Worm (Caenorhabditis elegans) whole organism, young adult: ENCODE data around the gene tre-4.
A peak's percentile ranks its signal among the peaks of the same experiment; 100 is the strongest.

Experiments
- B0035.1 ChIP-seq: sonication (generic microtip); optimal IDR thresholded peaks from 2 replicates; lab custom pipeline; 2016; ENCODE audit warnings: missing genetic modification characterization, mild to moderate bottlenecking, missing compliant biosample characterization, missing genotype, missing genetic modification reagents
- B0261.1 ChIP-seq: sonication (generic microtip); optimal IDR thresholded peaks from 2 replicates; lab custom pipeline; 2016; ENCODE audit warnings: mild to moderate bottlenecking, missing genetic modification characterization, moderate library complexity, missing compliant biosample characterization
- C17E4.6 ChIP-seq: fragments of 200-800 bp; sonication (Bioruptor generic); IDR thresholded peaks from 2 replicates; pipeline ENCODE4 v1.3.6; 2022; ENCODE audit warnings: missing genetic modification reagents, missing genetic modification characterization, missing compliant biosample characterization
- F23B12.7 ChIP-seq: sonication (generic microtip); optimal IDR thresholded peaks from 2 replicates; lab custom pipeline; 2017; ENCODE audit warnings: missing genetic modification characterization, mild to moderate bottlenecking, missing compliant biosample characterization, antibody characterized with exemption, moderate library complexity; ENCODE audit not compliant: insufficient read depth
- F55B11.4 ChIP-seq: sonication (generic microtip); optimal IDR thresholded peaks from 2 replicates; lab custom pipeline; 2016; ENCODE audit warnings: missing compliant biosample characterization, missing genetic modification characterization, borderline replicate concordance; ENCODE audit not compliant: insufficient read depth
- T07F8.4 ChIP-seq: sonication (generic microtip); optimal IDR thresholded peaks from 2 replicates; lab custom pipeline; 2016; ENCODE audit warnings: mild to moderate bottlenecking, missing genetic modification characterization, moderate library complexity, missing compliant biosample characterization
- Y56A3A.18 ChIP-seq: fragments of 200-800 bp; sonication (Bioruptor generic); IDR thresholded peaks from 2 replicates; pipeline ENCODE4 v1.3.6; 2022; ENCODE audit warnings: missing genetic modification reagents, missing genetic modification characterization, missing compliant biosample characterization
- ama-1 ChIP-seq, 3 experiments: fragments of 150-350 bp in 1 of 3; sonication (generic microtip) in 2 of 3; optimal IDR thresholded peaks; 2 replicates each; lab custom pipeline; 2014 to 2018; ENCODE audit warnings: missing biosample characterization in 2 of 3, missing genetic modification characterization in 2 of 3, missing genetic modification reagents in 2 of 3
- aptf-2 ChIP-seq: fragments of 200-800 bp; sonication (Bioruptor generic); conservative IDR thresholded peaks from 2 replicates; pipeline ENCODE4 v1.3.6; 2022; ENCODE audit warnings: missing genetic modification reagents, missing genetic modification characterization, missing compliant biosample characterization
- athp-1 ChIP-seq: sonication (generic microtip); optimal IDR thresholded peaks from 2 replicates; lab custom pipeline; 2017; ENCODE audit warnings: mild to moderate bottlenecking, missing genetic modification characterization, missing compliant biosample characterization
- cebp-1 ChIP-seq, 2 experiments: fragments of 200-800 bp in 1 of 2; sonication (Bioruptor generic) in 1 of 2; sonication (generic microtip) in 1 of 2; IDR thresholded peaks in 1 of 2; optimal IDR thresholded peaks in 1 of 2; 2 replicates each; pipeline versions ENCODE4 v1.3.6 to Lab custom; 2017 to 2022; ENCODE audit warnings: missing compliant biosample characterization in 2 of 2, missing genetic modification characterization in 2 of 2, mild to moderate bottlenecking in 1 of 2, missing genetic modification reagents in 1 of 2, moderate library complexity in 1 of 2
- ceh-100 ChIP-seq: fragments of 200-800 bp; sonication (Bioruptor generic); IDR thresholded peaks from 2 replicates; pipeline ENCODE4 v1.3.6; 2022; ENCODE audit warnings: missing genetic modification reagents, missing genetic modification characterization, missing compliant biosample characterization
- ceh-27 ChIP-seq: fragments of 200-800 bp; sonication (Bioruptor generic); optimal IDR thresholded peaks from 2 replicates; lab custom pipeline; 2018; ENCODE audit warnings: mild to moderate bottlenecking, missing genetic modification characterization, moderate library complexity, missing compliant biosample characterization
- dpff-1 ChIP-seq: sonication (generic microtip); optimal IDR thresholded peaks from 2 replicates; lab custom pipeline; 2017; ENCODE audit warnings: mild to moderate bottlenecking, missing genetic modification characterization, missing compliant biosample characterization
- egl-18 ChIP-seq: fragments of 200-800 bp; sonication (Bioruptor generic); IDR thresholded peaks from 2 replicates; pipeline ENCODE4 v1.3.6; 2022; ENCODE audit warnings: missing genetic modification reagents, missing genetic modification characterization, missing compliant biosample characterization
- egl-44 ChIP-seq: fragments of 200-800 bp; sonication (Bioruptor generic); IDR thresholded peaks from 2 replicates; pipeline ENCODE4 v1.3.6; 2022; ENCODE audit warnings: missing genetic modification reagents, missing genetic modification characterization, missing compliant biosample characterization
- egrh-3 ChIP-seq: fragments of 200-800 bp; sonication (Bioruptor generic); IDR thresholded peaks from 2 replicates; pipeline ENCODE4 v1.3.6; 2022; ENCODE audit warnings: missing genetic modification reagents, missing genetic modification characterization, missing compliant biosample characterization
- hlh-12 ChIP-seq: sonication (generic microtip); optimal IDR thresholded peaks from 2 replicates; lab custom pipeline; 2016; ENCODE audit warnings: missing genetic modification characterization, missing compliant biosample characterization
- hrde-1 ChIP-seq: sonication (generic microtip); optimal IDR thresholded peaks from 2 replicates; lab custom pipeline; 2016; ENCODE audit warnings: missing genetic modification characterization, mild to moderate bottlenecking, missing compliant biosample characterization, moderate library complexity, missing genotype, missing genetic modification reagents, borderline replicate concordance
- hsf-1 ChIP-seq: fragments of 200-800 bp; sonication (Bioruptor generic); IDR thresholded peaks from 2 replicates; pipeline ENCODE4 v1.3.6; 2022; ENCODE audit warnings: missing genetic modification reagents, missing genetic modification characterization, missing compliant biosample characterization
- lin-40 ChIP-seq: sonication (generic microtip); optimal IDR thresholded peaks from 2 replicates; lab custom pipeline; 2016; ENCODE audit warnings: missing genetic modification characterization, mild to moderate bottlenecking, missing compliant biosample characterization, missing genotype, missing genetic modification reagents
- madf-6 ChIP-seq: fragments of 200-800 bp; sonication (Bioruptor generic); IDR thresholded peaks from 2 replicates; pipeline ENCODE4 v1.3.6; 2022; ENCODE audit warnings: missing genetic modification reagents, missing genetic modification characterization, missing compliant biosample characterization
- nfya-2 ChIP-seq: fragments of 200-800 bp; sonication (Bioruptor generic); IDR thresholded peaks from 2 replicates; pipeline ENCODE4 v1.3.6; 2022; ENCODE audit warnings: missing genetic modification reagents, missing genetic modification characterization, missing compliant biosample characterization
- nfyb-1 ChIP-seq: fragments of 200-800 bp; sonication (Bioruptor generic); IDR thresholded peaks from 2 replicates; pipeline ENCODE4 v1.3.6; 2022; ENCODE audit warnings: missing genetic modification reagents, missing genetic modification characterization, missing compliant biosample characterization
- nhr-80 ChIP-seq: sonication (generic microtip); optimal IDR thresholded peaks from 2 replicates; lab custom pipeline; 2016; ENCODE audit warnings: missing genetic modification characterization, missing compliant biosample characterization
- pha-4 ChIP-seq: fragments of 150-350 bp; sonication (generic microtip); optimal IDR thresholded peaks from 2 replicates; lab custom pipeline; 2014; ENCODE audit warnings: missing biosample characterization, missing genetic modification reagents, missing genetic modification characterization
- snpc-1.3 ChIP-seq: sonication (generic microtip); optimal IDR thresholded peaks from 2 replicates; lab custom pipeline; 2017; ENCODE audit warnings: missing genetic modification characterization, mild to moderate bottlenecking, missing compliant biosample characterization, antibody characterized with exemption, moderate library complexity, missing genotype, missing genetic modification reagents; ENCODE audit not compliant: insufficient read depth
- snpc-3.4 ChIP-seq: sonication (generic microtip); optimal IDR thresholded peaks from 2 replicates; lab custom pipeline; 2017; ENCODE audit warnings: missing genetic modification characterization, mild to moderate bottlenecking, missing compliant biosample characterization, antibody characterized with exemption, moderate library complexity, missing genotype, missing genetic modification reagents
- sptf-2 ChIP-seq: fragments of 200-800 bp; sonication (Bioruptor generic); optimal IDR thresholded peaks from 2 replicates; lab custom pipeline; 2018; ENCODE audit warnings: mild to moderate bottlenecking, missing genetic modification characterization, missing compliant biosample characterization
- xnd-1 ChIP-seq: sonication (generic microtip); optimal IDR thresholded peaks from 2 replicates; lab custom pipeline; 2016; ENCODE audit warnings: missing genotype, missing genetic modification reagents, missing genetic modification characterization, missing compliant biosample characterization
- zfh-2 ChIP-seq: fragments of 200-800 bp; sonication (Bioruptor generic); conservative IDR thresholded peaks from 2 replicates; pipeline ENCODE4 v1.3.6; 2022; ENCODE audit warnings: missing genetic modification reagents, missing genetic modification characterization, missing compliant biosample characterization
- zim-3 ChIP-seq: sonication (generic microtip); optimal IDR thresholded peaks from 2 replicates; lab custom pipeline; 2017; ENCODE audit warnings: mild to moderate bottlenecking, missing genetic modification characterization, moderate library complexity, missing compliant biosample characterization
- ztf-26 ChIP-seq: sonication (generic microtip); optimal IDR thresholded peaks from 2 replicates; lab custom pipeline; 2017; ENCODE audit warnings: missing genetic modification characterization, missing compliant biosample characterization
- ztf-6 ChIP-seq: fragments of 200-800 bp; sonication (Bioruptor generic); IDR thresholded peaks from 2 replicates; pipeline ENCODE4 v1.3.6; 2022; ENCODE audit warnings: missing genetic modification reagents, missing genetic modification characterization, missing compliant biosample characterization

Gene tre-4

DNA sequence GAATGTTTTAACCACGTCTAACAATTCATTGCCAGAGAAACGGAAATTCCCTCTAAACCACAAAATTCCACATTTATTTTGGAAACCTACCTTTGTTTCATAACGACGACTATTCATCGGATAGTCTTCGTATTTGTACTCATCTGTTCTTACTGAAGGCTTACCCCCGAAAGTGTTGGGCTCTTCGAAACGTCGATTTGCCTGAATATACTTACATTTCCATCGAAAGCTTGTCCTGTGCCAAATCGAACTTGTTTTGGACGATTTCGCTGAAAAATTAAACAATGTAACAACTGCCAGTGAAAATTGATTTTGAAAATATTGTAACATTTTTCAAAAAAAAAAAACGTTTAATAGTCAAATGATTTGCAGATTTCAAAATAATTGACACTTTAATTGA lies 9.4 kb upstream of the tre-4 start, which contains the start of gene F02D10.3 (continued):
- TF ChIP-seq nfyb-1 (no peak), ztf-6 (GFP tag; lab: Robert Waterston, UW) (no peak)

DNA sequence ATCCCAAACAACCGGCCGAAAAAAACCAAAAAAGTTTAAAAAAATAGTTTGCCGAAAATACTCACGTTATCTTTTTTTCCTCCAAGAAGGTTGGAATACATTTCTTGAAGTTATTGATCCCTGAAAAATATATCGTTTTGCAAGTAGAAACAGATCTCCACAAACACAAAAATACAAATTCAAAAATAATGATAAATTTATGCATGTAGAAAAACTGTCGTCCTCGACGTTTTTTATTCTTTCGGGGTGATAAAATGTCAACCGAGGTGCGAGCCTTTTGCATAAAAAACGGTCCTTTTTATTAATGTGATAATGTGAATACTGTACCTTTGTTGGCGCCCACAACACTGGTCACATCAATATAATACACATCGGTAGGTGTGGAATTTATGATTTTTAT lies 8.2 kb upstream of the tre-4 start, which contains the start of gene F02D10.2:
F02D10.2 (minus strand) TSS at position 101 of the 400 bp plus-strand sequence.
- TF ChIP-seq egl-44, result no peak
- no peak for TF ChIP-seq snpc-3.4 (tag; lab: Kevin White, UChicago)
- no peak for TF ChIP-seq cebp-1 (GFP tag; IDR thresholded peaks at IDR 0.05; lab: Robert Waterston, UW)
- TF ChIP-seq cebp-1 (tag; optimal IDR thresholded peaks at IDR 0.05; lab: Kevin White, UChicago), result no peak
- TF ChIP-seq C17E4.6 (GFP tag; lab: Robert Waterston, UW), result no peak
- no peak for TF ChIP-seq pha-4 (tag; lab: Kevin White, UChicago)
- no peak for TF ChIP-seq hrde-1
- no peak for TF ChIP-seq dpff-1 (tag; lab: Kevin White, UChicago)
- no peak for TF ChIP-seq Y56A3A.18 (GFP tag; lab: Robert Waterston, UW)
- no peak for TF ChIP-seq T07F8.4
- no peak for TF ChIP-seq madf-6 (GFP tag; lab: Robert Waterston, UW)
- no peak for TF ChIP-seq ztf-26 (tag; lab: Kevin White, UChicago)
- no peak for TF ChIP-seq zim-3
- TF ChIP-seq F55B11.4 (tag; lab: Kevin White, UChicago), result no peak
- TF ChIP-seq sptf-2 (GFP tag; lab: Kevin White, UChicago), result no peak
- TF ChIP-seq F23B12.7 (tag; lab: Kevin White, UChicago), result no peak

DNA sequence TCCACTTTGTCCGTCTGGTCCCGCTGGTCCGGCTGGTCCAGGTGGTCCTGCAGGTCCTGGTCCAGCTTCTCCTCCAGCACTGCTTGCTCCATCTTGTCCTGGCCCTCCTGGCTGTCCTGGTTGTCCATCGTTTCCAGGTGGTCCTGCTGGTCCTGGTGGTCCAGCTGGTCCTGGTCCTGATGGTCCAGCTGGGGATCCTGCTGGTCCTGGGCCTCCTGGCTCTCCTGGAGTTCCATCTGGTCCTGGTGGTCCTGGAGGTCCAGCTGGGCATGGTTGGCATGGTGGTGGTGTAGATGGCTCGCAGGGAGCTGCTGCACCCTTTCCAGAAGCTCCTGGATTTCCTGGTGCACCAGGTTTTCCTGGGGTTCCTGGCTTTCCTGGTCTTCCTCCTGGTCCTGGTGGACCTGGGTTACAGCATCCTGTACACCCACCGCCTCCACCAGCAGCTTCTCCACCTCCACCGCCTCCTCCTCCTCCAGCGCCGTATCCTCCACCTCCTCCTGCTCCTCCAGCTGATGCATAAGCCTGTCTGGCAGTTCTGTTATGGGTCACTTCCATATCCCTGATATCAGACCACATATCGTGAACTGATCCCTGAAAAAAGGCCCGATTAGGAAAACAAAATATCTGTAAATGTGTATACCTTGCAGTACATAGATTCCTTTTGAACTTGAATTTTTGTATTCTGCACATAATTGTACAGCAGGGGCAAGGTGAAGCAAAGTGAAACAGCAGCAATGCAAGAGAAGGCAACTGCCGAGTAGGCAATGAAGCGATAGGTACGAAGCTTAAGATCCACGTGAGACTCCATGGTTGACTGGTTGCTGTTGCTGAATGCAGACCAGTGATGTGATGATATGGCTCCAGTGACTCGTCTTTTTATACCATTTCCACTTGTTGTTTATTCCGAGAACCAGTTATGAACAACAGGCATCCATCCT lies 4.8 kb upstream of the tre-4 start, which contains the start of gene col-183:
col-183 (minus strand) TSS at position 839 of the 941 bp plus-strand sequence.
- TF ChIP-seq hlh-12 (tag; lab: Kevin White, UChicago) (no peak), egrh-3 (GFP tag; lab: Robert Waterston, UW) (peak; percentile 92), zfh-2 (GFP tag; lab: Robert Waterston, UW) (peak; percentile 91)
- TF ChIP-seq, all 124 proteins: peak for 2

DNA sequence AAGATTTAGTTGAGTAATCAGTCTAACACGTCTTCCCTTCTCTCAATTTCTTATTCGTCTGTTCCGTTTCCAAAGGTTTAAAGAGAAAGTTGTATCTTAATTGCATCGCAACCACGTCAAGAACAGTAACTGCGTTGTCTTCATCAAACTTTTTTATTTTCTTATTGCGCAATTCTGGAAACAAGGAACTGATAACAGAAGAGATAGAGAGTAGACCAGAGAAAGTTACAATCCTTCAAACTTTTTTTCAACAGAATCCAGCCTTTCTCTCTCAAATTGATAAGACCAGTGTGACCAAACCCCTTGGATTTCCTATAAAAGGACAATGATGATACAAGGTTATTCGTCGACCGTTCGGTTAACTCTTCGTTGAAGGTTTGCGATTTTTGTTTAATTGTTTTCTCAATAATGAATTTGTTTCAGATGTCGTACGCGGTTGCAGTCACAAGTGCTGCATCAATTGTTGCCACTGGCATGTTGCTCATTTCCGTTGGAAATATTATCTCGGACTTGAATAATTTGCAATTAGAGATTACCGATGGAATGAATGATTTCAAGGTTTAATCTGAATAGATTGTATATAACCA lies 2.8 kb upstream of the tre-4 start, which contains the start of gene col-184:
col-184 (plus strand) TSS at position 409 of the 587 bp plus-strand sequence.
- TF ChIP-seq zim-3 (peak; percentile 25), ztf-26 (tag; lab: Kevin White, UChicago) (peak; percentile 50), zfh-2 (GFP tag; lab: Robert Waterston, UW) (no peak), sptf-2 (GFP tag; lab: Kevin White, UChicago) (no peak), ceh-100 (GFP tag; lab: Robert Waterston, UW) (no peak), F55B11.4 (tag; lab: Kevin White, UChicago) (no peak), nfya-2 (GFP tag; lab: Robert Waterston, UW) (no peak), athp-1 (tag; lab: Kevin White, UChicago) (no peak), B0261.1 (tag; lab: Kevin White, UChicago) (no peak), ceh-27 (GFP tag; lab: Kevin White, UChicago) (no peak), B0035.1 (tag; lab: Kevin White, UChicago) (no peak), lin-40 (tag; lab: Kevin White, UChicago) (peak; percentile 55), hsf-1 (GFP tag; lab: Robert Waterston, UW) (no peak), aptf-2 (GFP tag; lab: Robert Waterston, UW) (no peak), xnd-1 (tag; lab: Kevin White, UChicago) (no peak), snpc-1.3 (tag; lab: Kevin White, UChicago) (no peak), nhr-80 (no peak), ama-1 (optimal IDR thresholded peaks at IDR 0.05; lab: Kevin White, UChicago) (no peak), ama-1 (GFP tag; optimal IDR thresholded peaks at IDR 0.05; lab: Kevin White, UChicago) (no peak), egl-18 (GFP tag; lab: Robert Waterston, UW) (no peak)
